Worm (Caenorhabditis elegans): ENCODE results near the gene prx-6.

The prx-6 gene

DNA sequence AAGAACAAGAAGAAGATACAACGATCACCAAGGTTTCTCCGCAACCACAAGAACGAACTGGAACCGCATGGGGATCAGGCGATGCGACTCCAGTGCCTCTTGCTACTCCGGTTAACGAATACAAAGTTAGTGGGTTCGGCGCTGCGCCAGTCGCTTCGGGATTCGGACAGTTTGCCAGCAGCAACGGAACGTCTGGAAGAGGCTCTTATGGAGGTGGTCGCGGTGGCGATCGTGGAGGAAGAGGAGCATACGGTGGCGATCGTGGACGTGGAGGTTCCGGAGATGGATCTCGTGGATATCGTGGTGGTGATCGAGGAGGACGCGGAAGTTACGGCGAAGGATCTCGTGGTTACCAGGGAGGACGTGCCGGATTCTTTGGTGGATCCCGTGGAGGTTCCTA, 38.1 kb upstream of the prx-6 start:
- no peak for TF ChIP-seq ztf-11 (tag; optimal IDR thresholded peaks at IDR 0.05)
- TF ChIP-seq elt-3 (tag; optimal IDR thresholded peaks at IDR 0.05): no peak
- no peak for TF ChIP-seq ceh-82 (tag; optimal IDR thresholded peaks at IDR 0.05)
- TF ChIP-seq lin-39 (tag; optimal IDR thresholded peaks at IDR 0.05): no peak
- no peak for TF ChIP-seq nhr-23 (tag; optimal IDR thresholded peaks at IDR 0.05)
- no peak for TF ChIP-seq ceh-9 (tag; optimal IDR thresholded peaks at IDR 0.05)
- TF ChIP-seq nhr-12 (tag; optimal IDR thresholded peaks at IDR 0.05): no peak
- TF ChIP-seq hmg-11 (tag; optimal IDR thresholded peaks at IDR 0.05): no peak
- no peak for TF ChIP-seq elt-2 (tag; optimal IDR thresholded peaks at IDR 0.05)
- no peak for TF ChIP-seq nhr-28 (tag; optimal IDR thresholded peaks at IDR 0.05)
- TF ChIP-seq fos-1 (tag; optimal IDR thresholded peaks at IDR 0.05): no peak
- no peak for TF ChIP-seq lsy-12 (tag; optimal IDR thresholded peaks at IDR 0.05)
- no peak for TF ChIP-seq sea-2 (GFP tag; optimal IDR thresholded peaks at IDR 0.05)
- no peak for TF ChIP-seq elt-1 (tag; optimal IDR thresholded peaks at IDR 0.05)
- no peak for TF ChIP-seq nhr-67 (tag; optimal IDR thresholded peaks at IDR 0.05)
- no peak for TF ChIP-seq pha-4 (tag; optimal IDR thresholded peaks at IDR 0.05)
- no peak for TF ChIP-seq nhr-76 (tag; optimal IDR thresholded peaks at IDR 0.05)

DNA sequence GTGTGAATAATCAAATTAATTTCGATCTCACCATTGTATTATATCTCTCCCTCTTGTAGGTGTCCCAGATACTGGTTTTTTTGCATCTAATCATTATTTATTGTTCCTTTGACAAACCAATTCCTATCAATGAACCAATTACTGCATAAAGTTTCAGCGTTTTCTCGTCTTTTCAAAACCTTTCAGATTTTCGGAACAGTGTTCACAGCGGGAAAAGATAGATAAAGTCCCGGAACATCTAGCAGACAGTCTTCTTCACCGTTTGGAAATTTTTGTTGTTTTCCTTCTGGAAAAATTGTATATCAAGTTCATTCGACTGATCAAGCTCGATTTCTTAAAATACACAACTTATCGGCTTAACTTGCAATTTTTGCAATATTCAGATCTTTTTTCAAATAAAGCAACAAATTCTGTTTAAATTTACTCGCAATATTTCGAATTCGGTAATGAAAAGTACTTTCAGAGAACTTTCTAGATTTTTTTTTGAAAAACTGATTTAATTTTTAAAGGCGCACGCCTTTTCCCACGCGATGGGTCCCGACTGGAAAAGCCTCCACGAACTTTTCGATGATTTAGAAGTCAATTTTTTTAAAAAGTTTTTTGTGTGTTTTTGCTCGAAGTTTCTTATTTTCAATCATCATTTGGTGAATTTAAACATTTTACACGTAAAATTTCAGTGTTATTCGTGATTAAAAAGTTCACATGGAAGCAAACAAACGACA, 35.6 kb upstream of the prx-6 start, which contains the start of gene pgl-3:
Gene pgl-3, plus strand, starts transcription at position 672 of the 722 bp plus-strand sequence.
- TF ChIP-seq elt-3 (tag; optimal IDR thresholded peaks at IDR 0.05): no peak
- TF ChIP-seq nhr-43 (tag; optimal IDR thresholded peaks at IDR 0.05; ENCODE audit: poor library complexity, severe bottlenecking): no peak

DNA sequence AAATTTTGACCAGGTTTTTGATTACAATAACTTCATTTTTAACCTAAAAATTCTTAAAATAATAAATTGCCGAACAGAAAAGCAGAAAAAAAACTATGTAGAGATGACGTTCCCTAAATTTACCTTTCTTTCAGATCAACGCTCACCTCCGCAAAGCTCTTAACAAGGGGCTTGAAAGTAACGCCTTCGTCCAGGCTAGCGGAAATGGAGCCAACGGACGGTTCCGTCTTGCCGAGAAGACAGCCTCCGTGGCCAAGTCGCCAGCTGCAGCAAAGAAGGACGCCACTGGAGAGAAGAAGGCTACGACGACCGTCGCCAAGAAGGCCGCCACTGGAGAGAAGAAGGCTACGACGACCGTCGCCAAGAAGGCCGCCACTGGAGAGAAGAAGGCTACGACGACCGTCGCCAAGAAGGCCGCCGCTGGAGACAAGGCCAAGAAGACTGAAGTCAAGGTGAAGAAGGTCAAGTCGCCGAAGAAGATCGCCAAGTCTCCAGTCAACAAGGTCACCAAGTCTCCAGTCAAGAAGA, 34.9 kb upstream of the prx-6 start:
- TF ChIP-seq zag-1 (tag; optimal IDR thresholded peaks at IDR 0.05) (no peak), elt-1 (tag; optimal IDR thresholded peaks at IDR 0.05) (no peak), unc-39 (tag; optimal IDR thresholded peaks at IDR 0.05) (no peak), nhr-43 (tag; optimal IDR thresholded peaks at IDR 0.05; ENCODE audit: poor library complexity, severe bottlenecking) (no peak), eor-1 (tag; optimal IDR thresholded peaks at IDR 0.05) (no peak), fkh-2 (tag; optimal IDR thresholded peaks at IDR 0.05) (no peak)

DNA sequence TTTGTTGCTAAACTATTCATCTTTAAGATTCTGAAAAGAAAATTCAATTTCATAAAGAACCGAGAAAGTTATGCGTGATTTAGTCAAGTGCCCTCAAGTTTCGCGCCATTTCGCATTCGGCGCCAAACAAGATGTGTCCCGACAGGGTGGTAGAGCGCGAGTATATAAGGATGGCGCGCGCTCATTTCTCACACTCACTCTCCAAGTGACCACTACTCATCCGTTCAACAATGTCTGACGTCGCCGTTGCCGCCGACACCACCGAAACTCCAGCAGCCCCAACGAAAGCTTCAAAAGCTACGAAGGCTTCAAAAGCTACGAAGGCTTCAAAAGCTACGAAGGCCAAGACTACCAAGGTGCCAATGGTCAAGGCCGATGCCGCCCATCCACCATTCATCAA, 34.2 kb upstream of the prx-6 start, which contains the start of gene hil-4:
Gene hil-4, plus strand, starts transcription at position 191 of the 400 bp plus-strand sequence.
- TF ChIP-seq unc-39 (tag; optimal IDR thresholded peaks at IDR 0.05) (no peak), nhr-76 (tag; optimal IDR thresholded peaks at IDR 0.05) (no peak), nfya-1 (tag; optimal IDR thresholded peaks at IDR 0.05; ENCODE audit: insufficient read depth) (no peak), R02D3.7 (tag; optimal IDR thresholded peaks at IDR 0.05) (no peak), nhr-67 (tag; optimal IDR thresholded peaks at IDR 0.05) (no peak), sea-2 (GFP tag; optimal IDR thresholded peaks at IDR 0.05) (no peak), mml-1 (tag; optimal IDR thresholded peaks at IDR 0.05) (no peak), ceh-82 (tag; optimal IDR thresholded peaks at IDR 0.05) (no peak), ztf-11 (tag; optimal IDR thresholded peaks at IDR 0.05) (no peak), ceh-16 (tag; optimal IDR thresholded peaks at IDR 0.05) (no peak), fkh-2 (tag; optimal IDR thresholded peaks at IDR 0.05) (no peak), nhr-12 (tag; optimal IDR thresholded peaks at IDR 0.05) (no peak), jun-1 (tag; optimal IDR thresholded peaks at IDR 0.05) (no peak), pqm-1 (tag; optimal IDR thresholded peaks at IDR 0.05) (no peak), ceh-28 (tag; optimal IDR thresholded peaks at IDR 0.05) (no peak)

DNA sequence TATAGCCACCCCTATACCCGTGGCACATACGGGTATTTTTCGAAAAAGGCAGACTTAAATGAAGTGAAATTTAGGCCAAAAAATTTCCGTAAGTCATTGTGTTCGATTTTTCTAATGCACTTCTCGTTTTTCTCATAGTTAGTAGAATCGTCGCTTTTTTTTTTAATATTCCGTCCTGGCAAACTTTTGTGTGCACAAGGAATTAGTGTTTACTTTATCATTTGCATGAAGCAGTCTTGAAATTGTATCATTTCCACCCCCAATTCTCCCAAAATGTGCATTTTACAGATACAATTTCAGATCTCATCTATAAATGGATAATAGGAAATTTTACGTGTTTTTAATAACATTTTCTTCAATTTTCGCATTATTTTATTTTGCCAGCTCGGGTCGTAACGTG, 30.4 kb upstream of the prx-6 start, which contains the start of gene C18G1.6:
Gene C18G1.6, plus strand, starts transcription at position 301 of the 400 bp plus-strand sequence.
- TF ChIP-seq elt-2 (tag; optimal IDR thresholded peaks at IDR 0.05) (no peak), nhr-237 (tag; optimal IDR thresholded peaks at IDR 0.05) (no peak), ceh-82 (tag; optimal IDR thresholded peaks at IDR 0.05) (no peak), nhr-67 (tag; optimal IDR thresholded peaks at IDR 0.05) (no peak)

DNA sequence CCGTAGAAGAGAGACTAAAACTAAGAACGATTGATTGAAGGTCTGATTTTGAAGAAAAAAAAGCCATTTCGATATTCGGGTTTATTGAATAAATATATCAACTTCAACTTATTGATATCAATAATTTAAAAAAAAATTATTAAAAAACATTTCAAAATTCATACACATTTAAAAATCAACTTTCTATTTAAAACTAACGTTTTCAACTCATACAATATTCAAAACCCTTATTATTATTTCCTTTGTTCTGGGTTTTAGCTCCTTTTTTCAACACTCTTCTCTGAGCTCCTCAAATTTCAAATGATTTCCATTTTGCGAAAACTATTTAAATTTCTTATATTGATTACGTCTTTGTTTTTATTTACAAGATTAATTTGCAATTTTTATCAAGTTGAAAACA, 25.4 kb upstream of the prx-6 start, which contains the start of gene C18G1.7:
Gene C18G1.7, plus strand, starts transcription at position 301 of the 400 bp plus-strand sequence.
- no peak for TF ChIP-seq sea-2 (GFP tag; optimal IDR thresholded peaks at IDR 0.05)
- no peak for TF ChIP-seq fos-1 (tag; optimal IDR thresholded peaks at IDR 0.05)
- TF ChIP-seq R02D3.7 (tag; optimal IDR thresholded peaks at IDR 0.05): no peak
- TF ChIP-seq ceh-9 (tag; optimal IDR thresholded peaks at IDR 0.05): no peak
- TF ChIP-seq lin-15B (tag; optimal IDR thresholded peaks at IDR 0.05): no peak
- TF ChIP-seq mdl-1 (tag; optimal IDR thresholded peaks at IDR 0.05): no peak
